Worm (Caenorhabditis elegans) whole organism, L4 larva: Measurements from ENCODE around the gene twk-10.
A peak's percentile ranks its signal among the peaks of the same experiment; 100 is the strongest.

ENCODE experiments used
- Y48G9A.11 ChIP-seq: fragments of 200-800 bp; sonication (Bioruptor generic); IDR thresholded peaks from 2 replicates; pipeline ENCODE4 v1.3.6; 2022; ENCODE audit warnings: missing genetic modification reagents, missing genetic modification characterization, missing compliant biosample characterization
- ama-1 ChIP-seq: fragments of 150-350 bp; optimal IDR thresholded peaks from 2 replicates; lab custom pipeline; 2014; ENCODE audit warnings: inconsistent platforms, mixed read lengths
- ceh-28 ChIP-seq: fragments of 150-350 bp; optimal IDR thresholded peaks from 2 replicates; lab custom pipeline; 2014; ENCODE audit warnings: missing biosample characterization, missing genetic modification reagents, missing genetic modification characterization
- fkh-10 ChIP-seq: fragments of 150-350 bp; optimal IDR thresholded peaks from 2 replicates; lab custom pipeline; 2014; ENCODE audit warnings: missing biosample characterization, missing genetic modification reagents, missing genetic modification characterization
- lin-15B ChIP-seq: fragments of 150-350 bp; sonication (generic microtip); optimal IDR thresholded peaks from 3 replicates; lab custom pipeline; 2014; ENCODE audit warnings: missing biosample characterization, missing genetic modification characterization
- lsy-2 ChIP-seq, 2 experiments: fragments of 150-350 bp in 1 of 2; sonication (generic microtip) in 1 of 2; optimal IDR thresholded peaks; 2 replicates each; lab custom pipeline; 2014 to 2017; ENCODE audit warnings: missing biosample characterization in 2 of 2, missing genetic modification characterization in 2 of 2
- mep-1 ChIP-seq: fragments of 150-350 bp; sonication (generic microtip); optimal IDR thresholded peaks from 3 replicates; lab custom pipeline; 2014; ENCODE audit warnings: missing biosample characterization, missing genetic modification characterization
- nhr-237 ChIP-seq: sonication (generic microtip); optimal IDR thresholded peaks from 2 replicates; lab custom pipeline; 2017; ENCODE audit warnings: missing biosample characterization, missing genetic modification characterization
- nhr-76 ChIP-seq: fragments of 150-350 bp; optimal IDR thresholded peaks from 2 replicates; lab custom pipeline; 2014; ENCODE audit warnings: missing biosample characterization, missing genetic modification characterization
- unc-62 ChIP-seq, 3 experiments: fragments of 150-350 bp in 1 of 3; sonication (generic microtip); optimal IDR thresholded peaks in 2 of 3; peaks in 1 of 3; 1 replicate in 1 of 3; 2 replicates in 2 of 3; lab custom pipeline; 2014 to 2017; ENCODE audit warnings: missing biosample characterization in 3 of 3, missing genetic modification characterization in 3 of 3, missing genetic modification reagents in 3 of 3, missing genotype in 1 of 3

ce11 chrV:6602556-6603062 lies 50.5 kb downstream of the twk-10 start, which contains the start of gene ZK1055.6:
- TF ChIP-seq Y48G9A.11 (GFP tag; lab: Robert Waterston, UW) (no peak), lin-15B (tag; lab: Kevin White, UChicago) (no peak), unc-62 (GFP tag; optimal IDR thresholded peaks at IDR 0.05 in 1 of 2; lab: Kevin White, UChicago) (peak in 1 of 2 experiments; percentile 93), unc-62 (tag; optimal IDR thresholded peaks at IDR 0.05; lab: Kevin White, UChicago) (no peak), ceh-28 (tag; lab: Kevin White, UChicago) (no peak), mep-1 (tag; lab: Kevin White, UChicago) (no peak), lsy-2 (tag; optimal IDR thresholded peaks at IDR 0.05; lab: Kevin White, UChicago) (no peak), nhr-76 (tag; lab: Kevin White, UChicago) (no peak), fkh-10 (GFP tag; lab: Kevin White, UChicago) (no peak), nhr-237 (tag; lab: Kevin White, UChicago) (no peak), ama-1 (no peak)
